Comparison of ENCODE assay signal across 1 fruit fly cellular context in the genomic region with DNA sequence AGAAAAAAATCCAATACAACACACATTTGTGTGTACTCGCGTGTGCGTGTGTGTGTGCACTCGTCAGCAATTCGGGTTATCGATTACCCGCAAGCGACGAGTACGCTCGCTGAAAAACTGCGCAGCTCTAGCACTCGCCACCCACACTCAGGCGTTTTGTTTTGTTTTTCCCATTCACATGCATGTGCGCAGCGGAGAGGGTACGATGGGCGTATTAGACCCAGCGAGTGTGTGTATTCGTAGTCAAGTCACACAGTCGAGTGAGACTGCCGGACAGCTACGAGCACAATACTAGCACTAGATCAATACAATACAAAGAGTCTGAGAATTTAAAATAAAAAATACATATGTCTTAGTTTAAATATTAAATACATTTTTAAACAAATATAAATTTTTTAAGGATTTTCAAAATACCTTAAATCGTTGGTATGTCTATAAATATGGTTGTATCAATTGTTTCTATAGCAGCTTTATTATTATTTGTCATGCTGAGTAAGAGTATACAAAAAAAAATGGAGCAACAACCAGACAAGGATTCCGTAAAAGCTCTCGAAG.
A peak's percentile ranks its signal among the peaks of the same experiment; 100 is the strongest.
TF ChIP-seq lines count a peak whose summit lies in the region.

A gene (minus strand): TSS at position 37 of the 555 bp plus-strand sequence.
A gene (plus strand): TSS at position 306 of the 555 bp plus-strand sequence.

TF ChIP-seq in whole organism, embryonic, 481 proteins besides CTCF, POLR2A, EP300 and RAD21 (continued from another document and continues in another):
- peak in 1 of 2 experiments; percentile 76 for TF ChIP-seq tll (GFP tag; optimal IDR thresholded peaks at IDR 0.05; lab: Kevin White, UChicago)
- peak; percentile 54; the same call in 1 of the 3 replicates for TF ChIP-seq CG7357 (GFP tag; IDR thresholded peaks at IDR 0.05; lab: Robert Waterston, UW)
- no peak for TF ChIP-seq lov (optimal IDR thresholded peaks at IDR 0.05; lab: Kevin White, UChicago)
- TF ChIP-seq lov (GFP tag; IDR thresholded peaks at IDR 0.05; lab: Robert Waterston, UW): peak; percentile 71; the same call in 2 of the 3 replicates
- TF ChIP-seq nmo (GFP tag; optimal IDR thresholded peaks at IDR 0.05; lab: Kevin White, UChicago): peak; percentile 78
- TF ChIP-seq ato (GFP tag; IDR thresholded peaks at IDR 0.05; lab: Robert Waterston, UW; ENCODE audit: partially characterized antibody): peak; percentile 62
- no peak for TF ChIP-seq Hr39 (optimal IDR thresholded peaks at IDR 0.05; lab: Kevin White, UChicago)
- TF ChIP-seq CG10462 (GFP tag; optimal IDR thresholded peaks at IDR 0.05; lab: Kevin White, UChicago): peak; percentile 82
- TF ChIP-seq ash1 (GFP tag; optimal IDR thresholded peaks at IDR 0.05; lab: Kevin White, UChicago): peak; percentile 78
- TF ChIP-seq crp (GFP tag; optimal IDR thresholded peaks at IDR 0.05; lab: Kevin White, UChicago): peak in 1 of 2 experiments; percentile 38
- peak; percentile 97 for TF ChIP-seq Gug (GFP tag; IDR thresholded peaks at IDR 0.05; lab: Robert Waterston, UW)
- TF ChIP-seq CG7786 (GFP tag; optimal IDR thresholded peaks at IDR 0.05; lab: Kevin White, UChicago): peak; percentile 84
- TF ChIP-seq CG1233 (GFP tag; optimal IDR thresholded peaks at IDR 0.05; lab: Kevin White, UChicago): peak; percentile 90
- TF ChIP-seq chm (GFP tag; IDR thresholded peaks at IDR 0.05; lab: Robert Waterston, UW): peak; percentile 97
- no peak for TF ChIP-seq hb (GFP tag; IDR thresholded peaks at IDR 0.05; lab: Robert Waterston, UW; ENCODE audit: partially characterized antibody)
- no peak for TF ChIP-seq Dfd (GFP tag; optimal IDR thresholded peaks at IDR 0.05; lab: Kevin White, UChicago)
- TF ChIP-seq CG3995 (GFP tag; optimal IDR thresholded peaks at IDR 0.05; lab: Kevin White, UChicago): peak; percentile 33
- TF ChIP-seq CG4424 (GFP tag; optimal IDR thresholded peaks at IDR 0.05; lab: Kevin White, UChicago): peak; percentile 88
- TF ChIP-seq eve (GFP tag; optimal IDR thresholded peaks at IDR 0.05; lab: Kevin White, UChicago): no peak
- 0 out of 3 replicates have a peak, but pooled peaks have one; percentile 24 for TF ChIP-seq jigr1 (GFP tag; IDR thresholded peaks at IDR 0.05; lab: Robert Waterston, UW)
- peak; percentile 33 for TF ChIP-seq en (GFP tag; optimal IDR thresholded peaks at IDR 0.05; lab: Kevin White, UChicago)
- peak; percentile 86 for TF ChIP-seq zfh2 (GFP tag; optimal IDR thresholded peaks at IDR 0.05; lab: Kevin White, UChicago)
- TF ChIP-seq HmgZ (tag; optimal IDR thresholded peaks at IDR 0.05; lab: Kevin White, UChicago): peak; percentile 92
- peak; percentile 74 for TF ChIP-seq CG14710 (tag; optimal IDR thresholded peaks at IDR 0.05; lab: Kevin White, UChicago)
- TF ChIP-seq Optix (GFP tag; IDR thresholded peaks at IDR 0.05; lab: Robert Waterston, UW): peak; percentile 93
- TF ChIP-seq fd96Cb (tag; optimal IDR thresholded peaks at IDR 0.05; lab: Kevin White, UChicago): peak; percentile 83
- peak; percentile 90 for TF ChIP-seq CG13624 (GFP tag; optimal IDR thresholded peaks at IDR 0.05; lab: Kevin White, UChicago)
- peak; percentile 58; the same call in 1 of the 2 replicates for TF ChIP-seq CG4360 (GFP tag; IDR thresholded peaks at IDR 0.05; lab: Robert Waterston, UW)
- peak; percentile 63 for TF ChIP-seq CG9437 (GFP tag; optimal IDR thresholded peaks at IDR 0.05; lab: Kevin White, UChicago)
- peak; percentile 82 for TF ChIP-seq CG10267 (tag; optimal IDR thresholded peaks at IDR 0.05; lab: Kevin White, UChicago)
- peak; percentile 82 for TF ChIP-seq Blimp-1 (GFP tag; optimal IDR thresholded peaks at IDR 0.05; lab: Kevin White, UChicago)
- TF ChIP-seq danr (GFP tag; IDR thresholded peaks at IDR 0.05; lab: Robert Waterston, UW): peak; percentile 78
- TF ChIP-seq CG17802 (tag; optimal IDR thresholded peaks at IDR 0.05; lab: Kevin White, UChicago): peak; percentile 60
- peak; percentile 90 for TF ChIP-seq ranshi (GFP tag; IDR thresholded peaks at IDR 0.05; lab: Robert Waterston, UW)
- TF ChIP-seq dan (GFP tag; IDR thresholded peaks at IDR 0.05; lab: Robert Waterston, UW): no peak
- peak; percentile 86 for TF ChIP-seq CG4730 (GFP tag; IDR thresholded peaks at IDR 0.05; lab: Robert Waterston, UW)
- peak; percentile 59 for TF ChIP-seq Myb (GFP tag; optimal IDR thresholded peaks at IDR 0.05; lab: Kevin White, UChicago)
- TF ChIP-seq CG2202 (tag; optimal IDR thresholded peaks at IDR 0.05; lab: Kevin White, UChicago): peak; percentile 75
- TF ChIP-seq gsb-n (tag; optimal IDR thresholded peaks at IDR 0.05; lab: Kevin White, UChicago): peak; percentile 82
- TF ChIP-seq CG14860 (GFP tag; IDR thresholded peaks at IDR 0.05; lab: Robert Waterston, UW; ENCODE audit: partially characterized antibody): no peak
- no peak for TF ChIP-seq run (tag; optimal IDR thresholded peaks at IDR 0.05; lab: Kevin White, UChicago)
- peak; percentile 23 for TF ChIP-seq Hey (tag; optimal IDR thresholded peaks at IDR 0.05; lab: Kevin White, UChicago)
- TF ChIP-seq nom (GFP tag; optimal IDR thresholded peaks at IDR 0.05; lab: Kevin White, UChicago): peak; percentile 80
- peak; percentile 92 for TF ChIP-seq CHES-1-like (GFP tag; optimal IDR thresholded peaks at IDR 0.05; lab: Kevin White, UChicago)
- TF ChIP-seq stwl (tag; optimal IDR thresholded peaks at IDR 0.05; lab: Kevin White, UChicago): peak; percentile 90
- TF ChIP-seq CG16779 (GFP tag; IDR thresholded peaks at IDR 0.05; lab: Robert Waterston, UW): peak; percentile 89
- TF ChIP-seq CG11398 (GFP tag; optimal IDR thresholded peaks at IDR 0.05; lab: Kevin White, UChicago): peak; percentile 64
- peak; percentile 91 for TF ChIP-seq sisA (GFP tag; IDR thresholded peaks at IDR 0.05; lab: Robert Waterston, UW)
- TF ChIP-seq CG4854 (GFP tag; optimal IDR thresholded peaks at IDR 0.05; lab: Kevin White, UChicago): peak; percentile 73
- no peak for TF ChIP-seq kni (GFP tag; optimal IDR thresholded peaks at IDR 0.05; lab: Kevin White, UChicago)
- TF ChIP-seq Ets97D (GFP tag; optimal IDR thresholded peaks at IDR 0.05; lab: Kevin White, UChicago): peak; percentile 74
- peak; percentile 54; the same call in 1 of the 2 replicates for TF ChIP-seq sna (GFP tag; IDR thresholded peaks at IDR 0.05; lab: Robert Waterston, UW; ENCODE audit: partially characterized antibody)
- TF ChIP-seq CG33213 (GFP tag; optimal IDR thresholded peaks at IDR 0.05; lab: Kevin White, UChicago): peak; percentile 81
- TF ChIP-seq CG17912 (GFP tag; optimal IDR thresholded peaks at IDR 0.05; lab: Kevin White, UChicago): peak; percentile 47
- peak; percentile 61 for TF ChIP-seq CG8281 (tag; optimal IDR thresholded peaks at IDR 0.05; lab: Kevin White, UChicago)
- TF ChIP-seq CG10654 (GFP tag; optimal IDR thresholded peaks at IDR 0.05; lab: Kevin White, UChicago): peak; percentile 86
- peak; percentile 62 for TF ChIP-seq Deaf1 (tag; optimal IDR thresholded peaks at IDR 0.05; lab: Kevin White, UChicago)
- TF ChIP-seq lab (GFP tag; optimal IDR thresholded peaks at IDR 0.05; lab: Kevin White, UChicago): peak; percentile 93
- TF ChIP-seq ab (GFP tag; optimal IDR thresholded peaks at IDR 0.05; lab: Kevin White, UChicago): peak; percentile 72
- TF ChIP-seq Taf1 (GFP tag; IDR thresholded peaks at IDR 0.05; lab: Robert Waterston, UW): peak; percentile 82
- peak; percentile 76 for TF ChIP-seq CG4328 (GFP tag; optimal IDR thresholded peaks at IDR 0.05; lab: Kevin White, UChicago)
- peak; percentile 92 for TF ChIP-seq Drgx (GFP tag; IDR thresholded peaks at IDR 0.05; lab: Robert Waterston, UW)
- TF ChIP-seq CG16813 (GFP tag; IDR thresholded peaks at IDR 0.05; lab: Robert Waterston, UW; ENCODE audit: partially characterized antibody): peak; percentile 50; the same call in 2 of the 3 replicates
- peak; percentile 90 for TF ChIP-seq CG11695 (GFP tag; IDR thresholded peaks at IDR 0.05; lab: Robert Waterston, UW)
- TF ChIP-seq lilli (GFP tag; optimal IDR thresholded peaks at IDR 0.05; lab: Kevin White, UChicago): peak; percentile 95
- TF ChIP-seq CG16863 (GFP tag; optimal IDR thresholded peaks at IDR 0.05; lab: Kevin White, UChicago): peak; percentile 80
- TF ChIP-seq CG10565 (GFP tag; optimal IDR thresholded peaks at IDR 0.05; lab: Kevin White, UChicago): no peak
- no peak for TF ChIP-seq Vsx1 (GFP tag; optimal IDR thresholded peaks at IDR 0.05; lab: Kevin White, UChicago)
- peak; percentile 81 for TF ChIP-seq CG10959 (GFP tag; IDR thresholded peaks at IDR 0.05; lab: Robert Waterston, UW)
- TF ChIP-seq Hr78 (GFP tag; optimal IDR thresholded peaks at IDR 0.05; lab: Kevin White, UChicago): no peak
- TF ChIP-seq chif (GFP tag; optimal IDR thresholded peaks at IDR 0.05; lab: Kevin White, UChicago): peak; percentile 80 to 87
- TF ChIP-seq Camta (GFP tag; optimal IDR thresholded peaks at IDR 0.05; lab: Kevin White, UChicago): peak; percentile 83
- peak; percentile 55; the same call in 1 of the 2 replicates for TF ChIP-seq amos (GFP tag; IDR thresholded peaks at IDR 0.05; lab: Robert Waterston, UW; ENCODE audit: partially characterized antibody)
- TF ChIP-seq ap (GFP tag; IDR thresholded peaks at IDR 0.05; lab: Robert Waterston, UW): peak; percentile 69
- peak; percentile 91 for TF ChIP-seq CG17361 (GFP tag; IDR thresholded peaks at IDR 0.05; lab: Robert Waterston, UW)
- peak; percentile 87 for TF ChIP-seq H15 (GFP tag; IDR thresholded peaks at IDR 0.05; lab: Robert Waterston, UW)
- peak; percentile 62 for TF ChIP-seq Elba2 (GFP tag; optimal IDR thresholded peaks at IDR 0.05; lab: Kevin White, UChicago)
- TF ChIP-seq Mad (GFP tag; optimal IDR thresholded peaks at IDR 0.05; lab: Kevin White, UChicago): peak; percentile 87
- peak; percentile 94 for TF ChIP-seq CG34422 (GFP tag; IDR thresholded peaks at IDR 0.05; lab: Robert Waterston, UW)
- peak; percentile 25 for TF ChIP-seq Dp (GFP tag; optimal IDR thresholded peaks at IDR 0.05; lab: Kevin White, UChicago)
- peak; percentile 92 for TF ChIP-seq rib (GFP tag; IDR thresholded peaks at IDR 0.05; lab: Robert Waterston, UW)
- peak; percentile 91 for TF ChIP-seq Chrac-16 (GFP tag; optimal IDR thresholded peaks at IDR 0.05; lab: Kevin White, UChicago)
- TF ChIP-seq CrebB (tag; optimal IDR thresholded peaks at IDR 0.05; lab: Kevin White, UChicago): peak; percentile 81
- peak; percentile 66 for TF ChIP-seq CG31388 (GFP tag; optimal IDR thresholded peaks at IDR 0.05; lab: Kevin White, UChicago)
- TF ChIP-seq CG18764 (GFP tag; optimal IDR thresholded peaks at IDR 0.05; lab: Kevin White, UChicago): peak; percentile 85
- peak; percentile 79 for TF ChIP-seq CG31441 (GFP tag; IDR thresholded peaks at IDR 0.05; lab: Robert Waterston, UW)
- TF ChIP-seq CG9876 (GFP tag; optimal IDR thresholded peaks at IDR 0.05; lab: Kevin White, UChicago): peak; percentile 78
- TF ChIP-seq dimm (GFP tag; IDR thresholded peaks at IDR 0.05; lab: Robert Waterston, UW): peak; percentile 73
- TF ChIP-seq CG7556 (GFP tag; optimal IDR thresholded peaks at IDR 0.05; lab: Kevin White, UChicago): peak; percentile 81
- TF ChIP-seq tup (GFP tag; optimal IDR thresholded peaks at IDR 0.05; lab: Kevin White, UChicago): peak; percentile 84
- TF ChIP-seq CG11723 (GFP tag; optimal IDR thresholded peaks at IDR 0.05; lab: Kevin White, UChicago): peak; percentile 82
- peak; percentile 57 for TF ChIP-seq disco-r (GFP tag; optimal IDR thresholded peaks at IDR 0.05; lab: Kevin White, UChicago)
- TF ChIP-seq zf30C (GFP tag; optimal IDR thresholded peaks at IDR 0.05; lab: Kevin White, UChicago): peak; percentile 25
- peak; percentile 75 for TF ChIP-seq gsb (GFP tag; IDR thresholded peaks at IDR 0.05; lab: Robert Waterston, UW)
- TF ChIP-seq CG1832 (GFP tag; optimal IDR thresholded peaks at IDR 0.05; lab: Kevin White, UChicago): no peak
- peak; percentile 93 for TF ChIP-seq ind (GFP tag; optimal IDR thresholded peaks at IDR 0.05; lab: Kevin White, UChicago)
- TF ChIP-seq CG7745 (tag; optimal IDR thresholded peaks at IDR 0.05; lab: Kevin White, UChicago): no peak
- TF ChIP-seq BtbVII (GFP tag; optimal IDR thresholded peaks at IDR 0.05; lab: Kevin White, UChicago): peak; percentile 81
- peak; percentile 80 for TF ChIP-seq pb (GFP tag; optimal IDR thresholded peaks at IDR 0.05; lab: Kevin White, UChicago)
- TF ChIP-seq CG9609 (GFP tag; optimal IDR thresholded peaks at IDR 0.05; lab: Kevin White, UChicago): peak; percentile 87
- peak; percentile 77 for TF ChIP-seq fu2 (GFP tag; optimal IDR thresholded peaks at IDR 0.05; lab: Kevin White, UChicago)
- peak; percentile 94 for TF ChIP-seq az2 (GFP tag; optimal IDR thresholded peaks at IDR 0.05; lab: Kevin White, UChicago)
- TF ChIP-seq CG13123 (GFP tag; optimal IDR thresholded peaks at IDR 0.05; lab: Kevin White, UChicago): peak; percentile 72
- TF ChIP-seq ATbp (GFP tag; optimal IDR thresholded peaks at IDR 0.05; lab: Kevin White, UChicago): peak; percentile 76
- no peak for TF ChIP-seq CG42726 (GFP tag; IDR thresholded peaks at IDR 0.05; lab: Robert Waterston, UW; ENCODE audit: partially characterized antibody)
- peak; percentile 89 for TF ChIP-seq Fer3 (tag; optimal IDR thresholded peaks at IDR 0.05; lab: Kevin White, UChicago)
- peak; percentile 90 for TF ChIP-seq Meics (GFP tag; optimal IDR thresholded peaks at IDR 0.05; lab: Kevin White, UChicago)
- TF ChIP-seq Gsc (GFP tag; IDR thresholded peaks at IDR 0.05; lab: Robert Waterston, UW): no peak
- TF ChIP-seq Abd-B (GFP tag; optimal IDR thresholded peaks at IDR 0.05; lab: Kevin White, UChicago): peak; percentile 65
- peak; percentile 59; the same call in 2 of the 3 replicates for TF ChIP-seq CG6791 (GFP tag; IDR thresholded peaks at IDR 0.05; lab: Robert Waterston, UW; ENCODE audit: partially characterized antibody)
- peak; percentile 82 for TF ChIP-seq CG4617 (GFP tag; optimal IDR thresholded peaks at IDR 0.05; lab: Kevin White, UChicago; ENCODE audit: borderline replicate concordance)
- peak; percentile 79 for TF ChIP-seq mirr (GFP tag; optimal IDR thresholded peaks at IDR 0.05; lab: Kevin White, UChicago)
- peak; percentile 81 for TF ChIP-seq HLHmδ (GFP tag; optimal IDR thresholded peaks at IDR 0.05; lab: Kevin White, UChicago)
- TF ChIP-seq pan (optimal IDR thresholded peaks at IDR 0.05; lab: Kevin White, UChicago): peak in 1 of 2 experiments; percentile 36
- peak in 1 of 2 experiments; percentile 92 for TF ChIP-seq pan (GFP tag; optimal IDR thresholded peaks at IDR 0.05 in 1 of 2, IDR thresholded peaks at IDR 0.05 in 1 of 2)
- peak; percentile 53 for TF ChIP-seq CG30020 (tag; optimal IDR thresholded peaks at IDR 0.05; lab: Kevin White, UChicago)
- peak; percentile 71 for TF ChIP-seq Fer2 (tag; optimal IDR thresholded peaks at IDR 0.05; lab: Kevin White, UChicago)
- TF ChIP-seq sens-2 (GFP tag; IDR thresholded peaks at IDR 0.05; lab: Robert Waterston, UW): peak; percentile 64
- peak; percentile 90 for TF ChIP-seq Sry-δ (GFP tag; optimal IDR thresholded peaks at IDR 0.05; lab: Kevin White, UChicago)
- TF ChIP-seq CG12769 (tag; optimal IDR thresholded peaks at IDR 0.05; lab: Kevin White, UChicago): no peak
- TF ChIP-seq CG10321 (GFP tag; IDR thresholded peaks at IDR 0.05; lab: Robert Waterston, UW): peak; percentile 65
